Worm (Caenorhabditis elegans) whole organism, L4 larva: ENCODE data around the gene nspc-19.

Experiments
- T26A8.4 ChIP-seq: fragments of 200-800 bp; sonication (Bioruptor generic); IDR thresholded peaks from 2 replicates; pipeline ENCODE4 v1.3.6; 2022; ENCODE audit warnings: missing genetic modification characterization, missing compliant biosample characterization
- Y105C5A.15 ChIP-seq: fragments of 200-800 bp; sonication (Bioruptor generic); IDR thresholded peaks from 2 replicates; pipeline ENCODE4 v1.3.6; 2022; ENCODE audit warnings: missing genetic modification characterization, missing compliant biosample characterization
- Y48G9A.11 ChIP-seq: fragments of 200-800 bp; sonication (Bioruptor generic); IDR thresholded peaks from 2 replicates; pipeline ENCODE4 v1.3.6; 2022; ENCODE audit warnings: missing genetic modification reagents, missing genetic modification characterization, missing compliant biosample characterization
- Y5F2A.4 ChIP-seq: fragments of 200-800 bp; sonication (Bioruptor generic); optimal IDR thresholded peaks from 2 replicates; lab custom pipeline; 2018; ENCODE audit warnings: mild to moderate bottlenecking, missing genetic modification characterization, missing compliant biosample characterization
- ZK546.5 ChIP-seq, 2 experiments: sonication (generic microtip); optimal IDR thresholded peaks; 2 replicates each; lab custom pipeline; 2017; ENCODE audit warnings: missing biosample characterization in 2 of 2, missing genetic modification characterization in 2 of 2
- aha-1 ChIP-seq: fragments of 150-350 bp; peaks from one replicate; lab custom pipeline; 2014; ENCODE audit warnings: missing biosample characterization, missing genetic modification characterization
- aly-2 ChIP-seq: sonication (generic microtip); optimal IDR thresholded peaks from 2 replicates; lab custom pipeline; 2018; ENCODE audit warnings: missing biosample characterization, missing genetic modification characterization
- ama-1 ChIP-seq: fragments of 150-350 bp; optimal IDR thresholded peaks from 2 replicates; lab custom pipeline; 2014; ENCODE audit warnings: inconsistent platforms, mixed read lengths
- arid-1 ChIP-seq: fragments of 200-800 bp; sonication (Bioruptor generic); conservative IDR thresholded peaks from 2 replicates; pipeline ENCODE4 v1.3.6; 2022; ENCODE audit warnings: missing genetic modification reagents, missing genetic modification characterization, missing compliant biosample characterization
- attf-4 ChIP-seq: sonication (generic microtip); optimal IDR thresholded peaks from 3 replicates; lab custom pipeline; 2017; ENCODE audit warnings: missing biosample characterization, missing genetic modification characterization
- ceh-28 ChIP-seq: fragments of 150-350 bp; optimal IDR thresholded peaks from 2 replicates; lab custom pipeline; 2014; ENCODE audit warnings: missing biosample characterization, missing genetic modification reagents, missing genetic modification characterization
- ctbp-1 ChIP-seq: fragments of 200-800 bp; sonication (Bioruptor generic); IDR thresholded peaks from 2 replicates; pipeline ENCODE4 v1.3.6; 2022; ENCODE audit warnings: missing genetic modification reagents, missing genetic modification characterization, missing compliant biosample characterization
- daf-16 ChIP-seq, 3 experiments: sonication (generic microtip); optimal IDR thresholded peaks; 2 replicates each; lab custom pipeline; 2016 to 2017; ENCODE audit warnings: missing genetic modification characterization in 3 of 3, missing genetic modification reagents in 3 of 3, mild to moderate bottlenecking in 2 of 3, missing compliant biosample characterization in 2 of 3, missing biosample characterization in 1 of 3, moderate library complexity in 1 of 3
- daf-8 ChIP-seq: fragments of 200-800 bp; sonication (Bioruptor generic); IDR thresholded peaks from 2 replicates; pipeline ENCODE4 v1.3.6; 2022; ENCODE audit warnings: missing genetic modification characterization, missing compliant biosample characterization
- dmd-6 ChIP-seq: fragments of 200-800 bp; sonication (Bioruptor generic); IDR thresholded peaks from 2 replicates; pipeline ENCODE4 v1.3.6; 2022; ENCODE audit warnings: missing genetic modification reagents, missing genetic modification characterization, missing compliant biosample characterization
- dve-1 ChIP-seq: sonication (generic microtip); optimal IDR thresholded peaks from 2 replicates; lab custom pipeline; 2017; ENCODE audit warnings: antibody characterized with exemption, mild to moderate bottlenecking, missing genetic modification characterization, missing compliant biosample characterization; ENCODE audit not compliant: insufficient read depth
- egl-27 ChIP-seq: sonication (generic microtip); optimal IDR thresholded peaks from 3 replicates; lab custom pipeline; 2017; ENCODE audit warnings: missing biosample characterization, missing genetic modification reagents, missing genetic modification characterization
- egl-43 ChIP-seq: fragments of 200-800 bp; sonication (Bioruptor generic); IDR thresholded peaks from 2 replicates; pipeline ENCODE4 v1.3.6; 2022; ENCODE audit warnings: missing genetic modification reagents, missing genetic modification characterization, missing compliant biosample characterization
- gei-8 ChIP-seq: fragments of 200-800 bp; sonication (Bioruptor generic); optimal IDR thresholded peaks from 2 replicates; lab custom pipeline; 2018; ENCODE audit warnings: mild to moderate bottlenecking, missing genetic modification characterization, missing compliant biosample characterization
- hlh-11 ChIP-seq: fragments of 200-800 bp; sonication (Bioruptor generic); optimal IDR thresholded peaks from 2 replicates; lab custom pipeline; 2018; ENCODE audit warnings: mild to moderate bottlenecking, missing genetic modification characterization, missing compliant biosample characterization
- hlh-30 ChIP-seq: sonication (generic microtip); optimal IDR thresholded peaks from 2 replicates; lab custom pipeline; 2017; ENCODE audit warnings: antibody characterized with exemption, mild to moderate bottlenecking, missing genetic modification characterization, missing compliant biosample characterization; ENCODE audit not compliant: insufficient read depth
- hmg-1.1 ChIP-seq: fragments of 200-800 bp; sonication (Bioruptor generic); IDR thresholded peaks from 2 replicates; pipeline ENCODE4 v1.3.6; 2022; ENCODE audit warnings: missing genetic modification reagents, missing genetic modification characterization, missing compliant biosample characterization
- jun-1 ChIP-seq: fragments of 150-350 bp; optimal IDR thresholded peaks from 2 replicates; lab custom pipeline; 2014; ENCODE audit warnings: missing biosample characterization, missing genetic modification reagents, missing genetic modification characterization
- lim-7 ChIP-seq: fragments of 200-800 bp; sonication (Bioruptor generic); IDR thresholded peaks from 2 replicates; pipeline ENCODE4 v1.3.6; 2022; ENCODE audit warnings: missing genetic modification characterization, missing compliant biosample characterization
- lin-13 ChIP-seq: fragments of 150-350 bp; optimal IDR thresholded peaks from 2 replicates; lab custom pipeline; 2014; ENCODE audit warnings: missing biosample characterization, missing genetic modification reagents, missing genetic modification characterization
- lsy-2 ChIP-seq, 2 experiments: fragments of 150-350 bp in 1 of 2; sonication (generic microtip) in 1 of 2; optimal IDR thresholded peaks; 2 replicates each; lab custom pipeline; 2014 to 2017; ENCODE audit warnings: missing biosample characterization in 2 of 2, missing genetic modification characterization in 2 of 2
- mdl-1 ChIP-seq, 2 experiments: fragments of 150-350 bp in 1 of 2; sonication (generic microtip) in 1 of 2; optimal IDR thresholded peaks; 2 replicates each; lab custom pipeline; 2014 to 2017; ENCODE audit warnings: missing biosample characterization in 2 of 2, missing genetic modification characterization in 2 of 2
- mep-1 ChIP-seq: fragments of 150-350 bp; sonication (generic microtip); optimal IDR thresholded peaks from 3 replicates; lab custom pipeline; 2014; ENCODE audit warnings: missing biosample characterization, missing genetic modification characterization
- nhr-10 ChIP-seq: fragments of 150-350 bp; optimal IDR thresholded peaks from 2 replicates; lab custom pipeline; 2014; ENCODE audit warnings: missing biosample characterization, missing genetic modification characterization
- nhr-25 ChIP-seq: sonication (generic microtip); optimal IDR thresholded peaks from 2 replicates; lab custom pipeline; 2017; ENCODE audit warnings: missing genetic modification characterization, mild to moderate bottlenecking, missing compliant biosample characterization, antibody characterized with exemption, moderate library complexity, borderline replicate concordance; ENCODE audit not compliant: insufficient read depth
- nhr-28 ChIP-seq: fragments of 150-350 bp; optimal IDR thresholded peaks from 2 replicates; lab custom pipeline; 2014; ENCODE audit warnings: missing biosample characterization, missing genetic modification characterization
- nhr-77 ChIP-seq: fragments of 150-350 bp; optimal IDR thresholded peaks from 2 replicates; lab custom pipeline; 2014; ENCODE audit warnings: missing biosample characterization, missing genetic modification characterization
- rbr-2 ChIP-seq: sonication (generic microtip); optimal IDR thresholded peaks from 2 replicates; lab custom pipeline; 2016; ENCODE audit warnings: missing genotype, missing genetic modification characterization, missing compliant biosample characterization
- saeg-2 ChIP-seq: fragments of 200-800 bp; sonication (Bioruptor generic); IDR thresholded peaks from 2 replicates; pipeline ENCODE4 v1.3.6; 2022; ENCODE audit warnings: missing genetic modification reagents, missing genetic modification characterization, missing compliant biosample characterization
- set-16 ChIP-seq: fragments of 200-800 bp; sonication (Bioruptor generic); IDR thresholded peaks from 2 replicates; pipeline ENCODE4 v1.3.6; 2022; ENCODE audit warnings: missing genetic modification reagents, missing genetic modification characterization, missing compliant biosample characterization
- snpc-4 ChIP-seq: fragments of 150-350 bp; optimal IDR thresholded peaks from 2 replicates; lab custom pipeline; 2014; ENCODE audit warnings: missing biosample characterization, missing genetic modification characterization
- spr-3 ChIP-seq: fragments of 200-800 bp; sonication (Bioruptor generic); optimal IDR thresholded peaks from 2 replicates; lab custom pipeline; 2018; ENCODE audit warnings: mild to moderate bottlenecking, missing genetic modification characterization, missing compliant biosample characterization
- unc-62 ChIP-seq, 3 experiments: fragments of 150-350 bp in 1 of 3; sonication (generic microtip); optimal IDR thresholded peaks in 2 of 3; peaks in 1 of 3; 1 replicate in 1 of 3; 2 replicates in 2 of 3; lab custom pipeline; 2014 to 2017; ENCODE audit warnings: missing biosample characterization in 3 of 3, missing genetic modification characterization in 3 of 3, missing genetic modification reagents in 3 of 3, missing genotype in 1 of 3
- ztf-7 ChIP-seq: fragments of 150-350 bp; optimal IDR thresholded peaks from 2 replicates; lab custom pipeline; 2014; ENCODE audit warnings: missing biosample characterization, missing genetic modification characterization

Gene nspc-19

DNA sequence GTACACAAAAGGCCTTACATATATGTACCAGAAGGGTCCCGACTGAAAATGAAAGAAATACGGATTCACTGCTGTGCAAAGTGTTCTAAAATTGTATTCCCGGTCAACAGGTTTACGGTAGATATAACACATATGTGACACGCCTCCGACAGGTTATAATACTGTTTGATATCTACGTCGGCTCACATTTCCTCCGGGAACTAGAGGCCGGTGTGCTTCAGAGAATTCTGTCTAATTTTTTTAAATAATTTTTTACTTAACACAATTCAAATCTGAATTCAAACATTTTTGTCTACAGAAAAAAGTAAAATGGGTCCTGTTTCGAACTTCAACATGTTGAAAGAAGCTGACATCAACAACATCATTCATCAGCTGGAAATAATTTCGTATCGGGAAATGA lies 14.7 kb downstream of the nspc-19 start, which contains the start of gene T24C2.3:
T24C2.3 (plus strand) TSS at position 301 of the 400 bp plus-strand sequence.
- TF ChIP-seq ama-1 (lab: Kevin White, UChicago) = no peak
- TF ChIP-seq Y48G9A.11 (GFP tag; lab: Robert Waterston, UW) = no peak
- TF ChIP-seq Y105C5A.15 (GFP tag; lab: Robert Waterston, UW) = no peak
- no peak for TF ChIP-seq egl-27
- no peak for TF ChIP-seq ZK546.5 (tag; optimal IDR thresholded peaks at IDR 0.05; lab: Kevin White, UChicago)
- no peak for TF ChIP-seq daf-8
- TF ChIP-seq aly-2 (tag; lab: Kevin White, UChicago) = no peak
- no peak for TF ChIP-seq gei-8 (GFP tag; lab: Kevin White, UChicago)
- TF ChIP-seq Y5F2A.4 (GFP tag; lab: Kevin White, UChicago) = no peak
- no peak for TF ChIP-seq saeg-2
- no peak for TF ChIP-seq unc-62 (GFP tag; optimal IDR thresholded peaks at IDR 0.05 in 1 of 2; lab: Kevin White, UChicago)
- no peak for TF ChIP-seq unc-62 (tag; optimal IDR thresholded peaks at IDR 0.05; lab: Kevin White, UChicago)
- TF ChIP-seq lin-13 (GFP tag; lab: Kevin White, UChicago) = no peak

ce11 chrX:14545543-14545942 lies 17.0 kb downstream of the nspc-19 start, which contains the start of gene enri-2:
Gene enri-2, plus strand, starts transcription at chrX:14545843.
- TF ChIP-seq daf-16 (GFP tag; optimal IDR thresholded peaks at IDR 0.05; lab: Kevin White, UChicago) (no peak), daf-16 (tag; optimal IDR thresholded peaks at IDR 0.05; lab: Kevin White, UChicago) (no peak), aly-2 (tag; lab: Kevin White, UChicago) (no peak), T26A8.4 (GFP tag; lab: Robert Waterston, UW) (no peak), jun-1 (tag; lab: Kevin White, UChicago) (no peak), lin-13 (GFP tag; lab: Kevin White, UChicago) (no peak), lim-7 (GFP tag; lab: Robert Waterston, UW) (no peak), egl-43 (GFP tag; lab: Robert Waterston, UW) (no peak), saeg-2 (no peak), daf-8 (no peak), attf-4 (tag; lab: Kevin White, UChicago) (no peak), spr-3 (GFP tag; lab: Kevin White, UChicago) (no peak), nhr-77 (tag; lab: Kevin White, UChicago) (no peak), ceh-28 (tag; lab: Kevin White, UChicago) (no peak), nhr-10 (tag; lab: Kevin White, UChicago) (no peak), arid-1 (GFP tag; lab: Robert Waterston, UW) (no peak), snpc-4 (tag; lab: Kevin White, UChicago) (no peak)

ce11 chrX:14549709-14550199 lies 21.3 kb downstream of the nspc-19 start, which contains the start of gene ram-5:
Gene ram-5, plus strand, starts transcription at chrX:14550149.
- peak; percentile 95 for TF ChIP-seq aha-1 (tag; lab: Kevin White, UChicago)
- no peak for TF ChIP-seq ceh-28 (tag; lab: Kevin White, UChicago)

DNA sequence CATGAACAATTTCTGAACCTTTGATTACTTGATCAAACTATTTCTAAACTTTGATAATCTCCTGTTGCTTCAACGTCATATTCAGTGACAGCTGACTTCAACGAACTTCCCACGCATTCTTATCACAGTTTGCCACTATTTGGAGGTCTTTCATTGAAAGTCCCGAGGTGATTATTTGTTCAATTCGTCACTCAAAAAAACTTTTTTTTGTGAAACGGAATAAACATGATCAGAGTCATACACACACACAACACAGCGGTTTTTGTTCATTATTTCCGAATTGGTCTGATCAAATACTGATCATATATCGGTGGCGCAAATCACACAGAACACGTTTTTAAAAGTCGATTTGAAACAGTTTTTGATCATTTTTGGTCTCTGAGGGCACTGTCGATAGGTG lies 27.9 kb downstream of the nspc-19 start:
- TF ChIP-seq aha-1 (tag; lab: Kevin White, UChicago) (peak; percentile 65), hlh-30 (tag; lab: Kevin White, UChicago) (peak; percentile 78), nhr-25 (tag; lab: Kevin White, UChicago) (no peak), dmd-6 (GFP tag; lab: Robert Waterston, UW) (peak; percentile 33; the same call in 1 of the 2 replicates), nhr-28 (peak; percentile 24)

DNA sequence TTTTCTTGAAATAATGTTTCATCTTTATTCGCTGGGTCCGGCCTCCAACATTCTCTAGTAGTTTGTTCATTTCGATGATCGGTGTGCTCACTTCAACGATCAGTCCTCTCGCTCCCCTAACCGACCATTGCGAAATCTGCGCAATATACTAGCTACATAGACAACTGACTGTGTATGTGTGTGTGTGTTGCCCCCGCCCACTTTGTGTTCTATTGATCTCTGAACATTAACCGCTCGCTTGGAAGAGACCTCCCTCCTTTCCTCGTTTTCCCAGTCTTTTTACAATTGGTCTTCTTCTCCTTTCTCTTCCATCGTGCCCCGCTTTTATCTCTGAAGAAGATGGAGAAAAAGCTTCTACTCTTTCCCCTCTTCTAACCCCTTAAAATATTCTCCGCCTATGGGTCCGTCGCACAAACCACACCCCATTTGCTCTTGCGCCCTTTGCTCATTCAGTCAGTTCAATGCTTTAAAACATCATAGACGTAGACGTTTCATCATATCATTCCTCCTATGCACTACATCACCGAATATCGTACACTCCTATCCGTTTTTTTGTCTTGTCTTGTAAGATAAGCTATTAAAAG lies 28.9 kb downstream of the nspc-19 start:
- TF ChIP-seq ztf-7 (tag; lab: Kevin White, UChicago) (peak; percentile 82), arid-1 (GFP tag; lab: Robert Waterston, UW) (0 out of 2 replicates have a peak, but pooled peaks have one; percentile 21), snpc-4 (tag; lab: Kevin White, UChicago) (no peak), T26A8.4 (GFP tag; lab: Robert Waterston, UW) (0 out of 2 replicates have a peak, but pooled peaks have one; percentile 18), ceh-28 (tag; lab: Kevin White, UChicago) (no peak), set-16 (GFP tag; lab: Robert Waterston, UW) (peak; percentile 19; the same call in 1 of the 2 replicates), rbr-2 (tag; lab: Kevin White, UChicago) (peak; percentile 19), unc-62 (GFP tag; optimal IDR thresholded peaks at IDR 0.05 in 1 of 2; lab: Kevin White, UChicago) (peak in 1 of 2 experiments; percentile 98), unc-62 (tag; optimal IDR thresholded peaks at IDR 0.05; lab: Kevin White, UChicago) (peak; percentile 16), ctbp-1 (GFP tag; lab: Robert Waterston, UW) (peak; percentile 80), hmg-1.1 (peak; percentile 81), mep-1 (tag; lab: Kevin White, UChicago) (peak; percentile 60), dve-1 (peak; percentile 47), nhr-28 (peak; percentile 77), mdl-1 (tag; optimal IDR thresholded peaks at IDR 0.05; lab: Kevin White, UChicago) (peak in 1 of 2 experiments; percentile 79), lsy-2 (tag; optimal IDR thresholded peaks at IDR 0.05; lab: Kevin White, UChicago) (peak in 1 of 2 experiments; percentile 18), nhr-10 (tag; lab: Kevin White, UChicago) (no peak), hlh-11 (tag; lab: Kevin White, UChicago) (peak; percentile 76)
